Fruit fly (Drosophila melanogaster): Measurements from ENCODE around the gene CkIIalpha-i1.
A peak's percentile ranks its signal among the peaks of the same experiment; 100 is the strongest.

Gene CkIIalpha-i1

dm6 chr3L:15832146-15832545, 15.4 kb downstream of the CkIIalpha-i1 start, which contains the start of gene CG12713 (continued):
- TF ChIP-seq unpg (GFP tag; optimal IDR thresholded peaks at IDR 0.05) (peak; percentile 0), br (optimal IDR thresholded peaks at IDR 0.05) (no peak), CG8290 (GFP tag; optimal IDR thresholded peaks at IDR 0.05) (peak; percentile 69), CG8290 (tag; optimal IDR thresholded peaks at IDR 0.05) (peak; percentile 45 to 65), klu (GFP tag; IDR thresholded peaks at IDR 0.05) (no peak), gro (GFP tag; optimal IDR thresholded peaks at IDR 0.05) (peak; percentile 6), en (GFP tag; optimal IDR thresholded peaks at IDR 0.05) (no peak), tup (GFP tag; optimal IDR thresholded peaks at IDR 0.05) (no peak), CG10565 (GFP tag; optimal IDR thresholded peaks at IDR 0.05) (no peak), wdn (GFP tag; IDR thresholded peaks at IDR 0.05) (no peak), CG2202 (tag; optimal IDR thresholded peaks at IDR 0.05) (peak; percentile 24), CG7839 (tag; optimal IDR thresholded peaks at IDR 0.05) (no peak), Myb (GFP tag; optimal IDR thresholded peaks at IDR 0.05) (peak; percentile 74), Sin3A (optimal IDR thresholded peaks at IDR 0.05) (peak; percentile 96), nerfin-2 (GFP tag; IDR thresholded peaks at IDR 0.05; ENCODE audit: partially characterized antibody) (peak; percentile 73), CG5953 (GFP tag; IDR thresholded peaks at IDR 0.05) (no peak), CG18011 (GFP tag; optimal IDR thresholded peaks at IDR 0.05) (no peak), CG10209 (GFP tag; optimal IDR thresholded peaks at IDR 0.05) (no peak), CG13296 (GFP tag; optimal IDR thresholded peaks at IDR 0.05) (no peak), pfk (GFP tag; optimal IDR thresholded peaks at IDR 0.05) (no peak), CG8388 (GFP tag; optimal IDR thresholded peaks at IDR 0.05) (no peak), fd64A (GFP tag; optimal IDR thresholded peaks at IDR 0.05) (no peak), ato (GFP tag; IDR thresholded peaks at IDR 0.05; ENCODE audit: partially characterized antibody) (peak; percentile 72), CG9797 (GFP tag; optimal IDR thresholded peaks at IDR 0.05) (peak; percentile 73), CG17328 (GFP tag; IDR thresholded peaks at IDR 0.05) (no peak), Dek (tag; optimal IDR thresholded peaks at IDR 0.05) (no peak), repo (GFP tag; optimal IDR thresholded peaks at IDR 0.05) (no peak), CG15073 (GFP tag; optimal IDR thresholded peaks at IDR 0.05) (no peak), CG4820 (GFP tag; optimal IDR thresholded peaks at IDR 0.05) (no peak), hth (optimal IDR thresholded peaks at IDR 0.05) (no peak), Dbx (GFP tag; IDR thresholded peaks at IDR 0.05) (peak; percentile 54; the same call in 2 of the 3 replicates), crp (GFP tag; optimal IDR thresholded peaks at IDR 0.05) (peak; percentile 84 to 97), CG11696 (GFP tag; IDR thresholded peaks at IDR 0.05) (no peak), Oaz (GFP tag; IDR thresholded peaks at IDR 0.05) (no peak), chif (GFP tag; optimal IDR thresholded peaks at IDR 0.05) (peak in 1 of 2 experiments; percentile 6), Dip3 (GFP tag; optimal IDR thresholded peaks at IDR 0.05) (no peak), sim (GFP tag; IDR thresholded peaks at IDR 0.05) (no peak), crc (GFP tag; optimal IDR thresholded peaks at IDR 0.05) (no peak), CG6254 (GFP tag; optimal IDR thresholded peaks at IDR 0.05) (no peak), CG16779 (GFP tag; IDR thresholded peaks at IDR 0.05) (no peak), unc-4 (GFP tag; IDR thresholded peaks at IDR 0.05; ENCODE audit: partially characterized antibody) (peak; percentile 83), Deaf1 (tag; optimal IDR thresholded peaks at IDR 0.05) (no peak), CG16815 (GFP tag; optimal IDR thresholded peaks at IDR 0.05) (no peak), al (GFP tag; IDR thresholded peaks at IDR 0.05) (no peak), zfh1 (GFP tag; IDR thresholded peaks at IDR 0.05) (no peak), cg (GFP tag; optimal IDR thresholded peaks at IDR 0.05) (no peak), ttk (GFP tag; IDR thresholded peaks at IDR 0.05) (no peak), CG11247 (GFP tag; IDR thresholded peaks at IDR 0.05) (no peak), CG17359 (tag; optimal IDR thresholded peaks at IDR 0.05) (no peak), gce (GFP tag; IDR thresholded peaks at IDR 0.05) (no peak), CG32767 (GFP tag; IDR thresholded peaks at IDR 0.05) (0 out of 2 replicates have a peak, but pooled peaks have one; percentile 22), exex (tag; optimal IDR thresholded peaks at IDR 0.05) (peak; percentile 9), slou (GFP tag; optimal IDR thresholded peaks at IDR 0.05) (no peak)
